Fruit fly (Drosophila melanogaster) Kc167 (cell line): ENCODE measurements around the gene CG6790.

ENCODE experiments used
- Sin3A ChIP-seq: fragments of >200 bp; optimal IDR thresholded peaks from 2 replicates; lab custom pipeline; 2018; ENCODE audit warnings: missing external identifiers
- psq ChIP-seq: fragments of >200 bp; optimal IDR thresholded peaks from 2 replicates; lab custom pipeline; 2017; ENCODE audit warnings: missing external identifiers

dm6 chr3R:11578645-11579044 is at the start of gene CG6790, which contains the start of gene CG5342:
- no peak for TF ChIP-seq psq (lab: Kevin White, UChicago)
- TF ChIP-seq Sin3A (lab: Kevin White, UChicago) = no peak
